Fruit fly (Drosophila melanogaster) whole organism, embryonic: Measurements from ENCODE around the gene Invadolysin.

ENCODE experiments used
- CG10147 ChIP-seq: fragments of 200-800 bp; sonication (Bioruptor generic); optimal IDR thresholded peaks from 2 replicates; lab custom pipeline; 2019; ENCODE audit warnings: missing biosample characterization, mild to moderate bottlenecking, missing genetic modification characterization, moderate library complexity
- CG10267 ChIP-seq: fragments of 200-800 bp; sonication (Bioruptor generic); optimal IDR thresholded peaks from 2 replicates; lab custom pipeline; 2018; ENCODE audit warnings: missing biosample characterization, mild to moderate bottlenecking, missing genetic modification characterization, moderate library complexity
- CG10431 ChIP-seq: fragments of 200-800 bp; sonication (Bioruptor generic); optimal IDR thresholded peaks from 3 replicates; lab custom pipeline; 2018; ENCODE audit warnings: missing biosample characterization, mild to moderate bottlenecking, missing genetic modification characterization
- CG11085 ChIP-seq: fragments of 200-800 bp; sonication (Bioruptor generic); IDR thresholded peaks from 2 replicates; pipeline ENCODE4 v1.3.6; 2022; ENCODE audit warnings: missing biosample characterization, missing genetic modification characterization
- CG11695 ChIP-seq: fragments of 200-800 bp; sonication (Bioruptor generic); IDR thresholded peaks from 3 replicates; pipeline ENCODE4 v1.3.6; 2022; ENCODE audit warnings: missing biosample characterization, missing genetic modification characterization
- CG12104 ChIP-seq: fragments of 200-800 bp; sonication (Bioruptor generic); optimal IDR thresholded peaks from 3 replicates; lab custom pipeline; 2016; ENCODE audit warnings: missing biosample characterization, missing genetic modification characterization
- CG12155 ChIP-seq: fragments of 200-800 bp; sonication (Bioruptor generic); optimal IDR thresholded peaks from 3 replicates; lab custom pipeline; 2016; ENCODE audit warnings: missing biosample characterization, missing genetic modification characterization
- CG15601 ChIP-seq: fragments of 200-800 bp; sonication (Bioruptor generic); optimal IDR thresholded peaks from 3 replicates; lab custom pipeline; 2019; ENCODE audit warnings: missing biosample characterization, mild to moderate bottlenecking, missing genetic modification characterization, moderate library complexity
- CG18476 ChIP-seq: fragments of 200-800 bp; sonication (Bioruptor generic); optimal IDR thresholded peaks from 2 replicates; lab custom pipeline; 2016; ENCODE audit warnings: missing biosample characterization, mild to moderate bottlenecking, missing genetic modification characterization
- CG2712 ChIP-seq: fragments of 200-800 bp; optimal IDR thresholded peaks from 3 replicates; lab custom pipeline; 2019; ENCODE audit warnings: missing biosample characterization, mild to moderate bottlenecking, missing genetic modification characterization, moderate library complexity
- CG33557 ChIP-seq: fragments of 200-800 bp; sonication (Bioruptor generic); optimal IDR thresholded peaks from 2 replicates; lab custom pipeline; 2019; ENCODE audit warnings: missing biosample characterization, mild to moderate bottlenecking, missing genetic modification characterization, moderate library complexity
- CG4730 ChIP-seq: fragments of 200-800 bp; sonication (Bioruptor generic); IDR thresholded peaks from 2 replicates; pipeline ENCODE4 v1.3.6; 2022; ENCODE audit warnings: missing biosample characterization, missing genetic modification characterization
- CG6254 ChIP-seq: fragments of 200-800 bp; sonication (Bioruptor generic); optimal IDR thresholded peaks from 3 replicates; lab custom pipeline; 2017; ENCODE audit warnings: mild to moderate bottlenecking, missing biosample characterization, missing genetic modification reagents, missing genetic modification characterization
- CG6272 ChIP-seq: fragments of 200-800 bp; sonication (Bioruptor generic); IDR thresholded peaks from 2 replicates; pipeline ENCODE4 v1.3.6; 2022; ENCODE audit warnings: missing biosample characterization, missing genetic modification characterization
- CG6654 ChIP-seq: fragments of 200-800 bp; sonication (Bioruptor generic); optimal IDR thresholded peaks from 2 replicates; lab custom pipeline; 2017; ENCODE audit warnings: missing biosample characterization, mild to moderate bottlenecking, missing genetic modification characterization
- CG7786 ChIP-seq: fragments of 200-800 bp; sonication (Bioruptor generic); optimal IDR thresholded peaks from 2 replicates; lab custom pipeline; 2016; ENCODE audit warnings: missing biosample characterization, missing genetic modification characterization
- CG7928 ChIP-seq: fragments of 200-800 bp; sonication (Bioruptor generic); optimal IDR thresholded peaks from 2 replicates; lab custom pipeline; 2017; ENCODE audit warnings: missing biosample characterization, mild to moderate bottlenecking, missing genetic modification characterization
- CG8089 ChIP-seq: fragments of 200-800 bp; sonication (Bioruptor generic); optimal IDR thresholded peaks from 3 replicates; lab custom pipeline; 2016; ENCODE audit warnings: missing biosample characterization, missing genetic modification characterization
- CTCF ChIP-seq: fragments of 200-800 bp; sonication (Bioruptor generic); optimal IDR thresholded peaks from 2 replicates; lab custom pipeline; 2017; ENCODE audit warnings: missing biosample characterization, mild to moderate bottlenecking, missing genetic modification characterization, moderate library complexity
- Deaf1 ChIP-seq: fragments of 200-800 bp; optimal IDR thresholded peaks from 3 replicates; lab custom pipeline; 2019; ENCODE audit warnings: missing biosample characterization, mild to moderate bottlenecking, missing genetic modification characterization, moderate library complexity
- Dek ChIP-seq: fragments of 200-800 bp; sonication (Bioruptor generic); optimal IDR thresholded peaks from 3 replicates; lab custom pipeline; 2019; ENCODE audit warnings: missing biosample characterization, mild to moderate bottlenecking, missing genetic modification characterization, moderate library complexity
- HLHmδ ChIP-seq: fragments of 200-800 bp; sonication (Bioruptor generic); optimal IDR thresholded peaks from 2 replicates; lab custom pipeline; 2018; ENCODE audit warnings: missing biosample characterization, mild to moderate bottlenecking, missing genetic modification characterization, moderate library complexity
- Hsf ChIP-seq: fragments of 200-800 bp; sonication (Bioruptor generic); optimal IDR thresholded peaks from 3 replicates; lab custom pipeline; 2016; ENCODE audit warnings: missing biosample characterization, missing genetic modification characterization
- Kr ChIP-seq: fragments of 200-800 bp; sonication (Bioruptor generic); optimal IDR thresholded peaks from 2 replicates; lab custom pipeline; 2017; ENCODE audit warnings: missing biosample characterization, mild to moderate bottlenecking, missing genetic modification characterization
- Pdp1 ChIP-seq, 2 experiments: fragments of 200-800 bp; sonication (Bioruptor generic); optimal IDR thresholded peaks; 3 replicates each; lab custom pipeline; 2016; ENCODE audit warnings: missing biosample characterization in 2 of 2, missing genetic modification characterization in 2 of 2, mild to moderate bottlenecking in 1 of 2, moderate library complexity in 1 of 2
- Scr ChIP-seq: fragments of 200-800 bp; sonication (Bioruptor generic); IDR thresholded peaks from 2 replicates; pipeline ENCODE4 v1.3.6; 2022; ENCODE audit warnings: missing biosample characterization, missing genetic modification characterization; ENCODE audit not compliant: partially characterized antibody
- Side ChIP-seq: fragments of 200-800 bp; sonication (Bioruptor generic); optimal IDR thresholded peaks from 2 replicates; lab custom pipeline; 2016; ENCODE audit warnings: missing biosample characterization, missing genetic modification characterization
- Trl ChIP-seq, 3 experiments: fragments of >200 bp in 2 of 3; fragments of 200-800 bp in 1 of 3; sonication (Bioruptor generic) in 1 of 3; optimal IDR thresholded peaks; 2 replicates in 1 of 3; 3 replicates in 2 of 3; lab custom pipeline; 2016 to 2017; ENCODE audit warnings: missing biosample characterization in 1 of 3, missing genetic modification characterization in 1 of 3
- ap ChIP-seq: fragments of 200-800 bp; sonication (Bioruptor generic); IDR thresholded peaks from 2 replicates; pipeline ENCODE4 v1.3.6; 2022; ENCODE audit warnings: missing biosample characterization, missing genetic modification characterization
- ara ChIP-seq: fragments of 200-800 bp; sonication (Bioruptor generic); IDR thresholded peaks from 2 replicates; pipeline ENCODE4 v1.3.6; 2022; ENCODE audit warnings: missing biosample characterization, missing genetic modification characterization
- ato ChIP-seq: fragments of 200-800 bp; sonication (Bioruptor generic); IDR thresholded peaks from 2 replicates; pipeline ENCODE4 v1.3.6; 2022; ENCODE audit warnings: missing biosample characterization, missing genetic modification characterization; ENCODE audit not compliant: partially characterized antibody
- crc ChIP-seq: fragments of 200-800 bp; sonication (Bioruptor generic); optimal IDR thresholded peaks from 2 replicates; lab custom pipeline; 2016; ENCODE audit warnings: missing biosample characterization, missing genetic modification characterization
- croc ChIP-seq: fragments of 200-800 bp; sonication (Bioruptor generic); conservative IDR thresholded peaks from 3 replicates; pipeline ENCODE4 v1.3.6; 2022; ENCODE audit warnings: missing biosample characterization, missing genetic modification characterization
- gfzf ChIP-seq: fragments of 200-800 bp; sonication (Bioruptor generic); optimal IDR thresholded peaks from 2 replicates; lab custom pipeline; 2016; ENCODE audit warnings: missing biosample characterization, mild to moderate bottlenecking, missing genetic modification characterization, moderate library complexity
- lola ChIP-seq, 3 experiments: fragments of >200 bp in 2 of 3; fragments of 200-800 bp in 1 of 3; sonication (Bioruptor generic) in 1 of 3; optimal IDR thresholded peaks; 2 replicates each; lab custom pipeline; 2017 to 2019; ENCODE audit warnings: missing biosample characterization in 3 of 3, missing genetic modification characterization in 3 of 3, mild to moderate bottlenecking in 1 of 3, moderate library complexity in 1 of 3
- oc ChIP-seq: fragments of 200-800 bp; sonication (Bioruptor generic); optimal IDR thresholded peaks from 2 replicates; lab custom pipeline; 2018; ENCODE audit warnings: missing biosample characterization, mild to moderate bottlenecking, missing genetic modification characterization, moderate library complexity
- pnt ChIP-seq: fragments of 200-800 bp; sonication (Bioruptor generic); optimal IDR thresholded peaks from 3 replicates; lab custom pipeline; 2016; ENCODE audit warnings: missing biosample characterization, missing genetic modification characterization
- pros ChIP-seq: fragments of 200-800 bp; sonication (Bioruptor generic); optimal IDR thresholded peaks from 3 replicates; lab custom pipeline; 2019; ENCODE audit warnings: missing biosample characterization, mild to moderate bottlenecking, missing genetic modification characterization, moderate library complexity
- psq ChIP-seq: fragments of 200-800 bp; sonication (Bioruptor generic); optimal IDR thresholded peaks from 2 replicates; lab custom pipeline; 2017; ENCODE audit warnings: missing biosample characterization, missing genetic modification characterization
- ranshi ChIP-seq: fragments of 200-800 bp; sonication (Bioruptor generic); IDR thresholded peaks from 2 replicates; pipeline ENCODE4 v1.3.6; 2022; ENCODE audit warnings: missing biosample characterization, missing genetic modification characterization
- run ChIP-seq: fragments of 200-800 bp; sonication (Bioruptor generic); optimal IDR thresholded peaks from 3 replicates; lab custom pipeline; 2018; ENCODE audit warnings: missing biosample characterization, mild to moderate bottlenecking, missing genetic modification characterization
- schlank ChIP-seq: fragments of 200-800 bp; sonication (Bioruptor generic); optimal IDR thresholded peaks from 2 replicates; lab custom pipeline; 2018; ENCODE audit warnings: missing biosample characterization, mild to moderate bottlenecking, missing genetic modification characterization
- sd ChIP-seq: fragments of 200-800 bp; sonication (Bioruptor generic); optimal IDR thresholded peaks from 3 replicates; lab custom pipeline; 2018; ENCODE audit warnings: missing biosample characterization, mild to moderate bottlenecking, missing genetic modification characterization, moderate library complexity
- sob ChIP-seq: fragments of 200-800 bp; sonication (Bioruptor generic); IDR thresholded peaks from 2 replicates; pipeline ENCODE4 v1.3.6; 2022; ENCODE audit warnings: missing biosample characterization, missing genetic modification characterization
- sqz ChIP-seq: fragments of 200-800 bp; sonication (Bioruptor generic); optimal IDR thresholded peaks from 3 replicates; lab custom pipeline; 2018; ENCODE audit warnings: missing biosample characterization, mild to moderate bottlenecking, missing genetic modification characterization
- sr ChIP-seq: fragments of 200-800 bp; sonication (Bioruptor generic); IDR thresholded peaks from 3 replicates; pipeline ENCODE4 v1.3.6; 2022; ENCODE audit warnings: missing biosample characterization, missing genetic modification characterization
- tll ChIP-seq, 2 experiments: fragments of 200-800 bp in 1 of 2; fragments of >200 bp in 1 of 2; sonication (Bioruptor generic) in 1 of 2; optimal IDR thresholded peaks; 2 replicates each; lab custom pipeline; 2017 to 2019; ENCODE audit warnings: missing biosample characterization in 2 of 2, missing genetic modification characterization in 2 of 2, mild to moderate bottlenecking in 1 of 2, moderate library complexity in 1 of 2
- vnd ChIP-seq: fragments of 200-800 bp; sonication (Bioruptor generic); IDR thresholded peaks from 3 replicates; pipeline ENCODE4 v1.3.6; 2022; ENCODE audit warnings: missing biosample characterization, missing genetic modification characterization; ENCODE audit not compliant: partially characterized antibody
- vvl ChIP-seq: fragments of 200-800 bp; sonication (Bioruptor generic); IDR thresholded peaks from 2 replicates; pipeline ENCODE4 v1.3.6; 2022; ENCODE audit warnings: missing biosample characterization, missing genetic modification characterization

The Invadolysin gene

dm6 chr3R:10124764-10125163 lies 19.7 kb upstream of the Invadolysin start (continued):
- TF ChIP-seq HLHmδ (GFP tag; lab: Kevin White, UChicago) (peak; percentile 19), CG10431 (GFP tag; lab: Kevin White, UChicago) (peak; percentile 53), CG6654 (no peak), CG18476 (GFP tag; lab: Kevin White, UChicago) (no peak), ato (GFP tag; lab: Robert Waterston, UW) (no peak), pnt (GFP tag; lab: Kevin White, UChicago) (no peak), sqz (GFP tag; lab: Kevin White, UChicago) (peak; percentile 49), CTCF (GFP tag; lab: Kevin White, UChicago) (peak; percentile 88), CG6254 (GFP tag; lab: Kevin White, UChicago) (peak; percentile 26), psq (GFP tag; lab: Kevin White, UChicago) (no peak), Dek (tag; lab: Kevin White, UChicago) (no peak), crc (GFP tag; lab: Kevin White, UChicago) (no peak), CG33557 (GFP tag; lab: Kevin White, UChicago) (peak; percentile 48), CG12155 (no peak), CG8089 (GFP tag; lab: Kevin White, UChicago) (no peak), sd (tag; lab: Kevin White, UChicago) (peak; percentile 84), CG12104 (GFP tag; lab: Kevin White, UChicago) (no peak), Deaf1 (tag; lab: Kevin White, UChicago) (no peak), Pdp1 (GFP tag; optimal IDR thresholded peaks at IDR 0.05; lab: Kevin White, UChicago) (no peak)

dm6 chr3R:10125477-10125876 lies 19.0 kb upstream of the Invadolysin start, which contains the start of gene knk:
TSS of gene knk (minus strand) at chr3R:10125664.
- TF ChIP-seq Side (no peak), CG33557 (GFP tag; lab: Kevin White, UChicago) (no peak), schlank (tag; lab: Kevin White, UChicago) (no peak), pros (GFP tag; lab: Kevin White, UChicago) (peak; percentile 99), tll (GFP tag; optimal IDR thresholded peaks at IDR 0.05; lab: Kevin White, UChicago) (no peak), CG11085 (GFP tag; lab: Robert Waterston, UW) (no peak), CG4730 (no peak), gfzf (GFP tag; lab: Kevin White, UChicago) (no peak), ara (GFP tag; lab: Robert Waterston, UW) (0 out of 2 replicates have a peak, but pooled peaks have one; percentile 24), CG11695 (GFP tag; lab: Robert Waterston, UW) (no peak), CG10267 (no peak), sr (GFP tag; lab: Robert Waterston, UW) (0 out of 3 replicates have a peak, but pooled peaks have one; percentile 22), croc (GFP tag; lab: Robert Waterston, UW) (no peak), CG2712 (tag; lab: Kevin White, UChicago) (peak; percentile 25), CG15601 (tag; lab: Kevin White, UChicago) (no peak), vnd (GFP tag; lab: Robert Waterston, UW) (no peak), CG6272 (GFP tag; lab: Robert Waterston, UW) (no peak), Kr (GFP tag; lab: Kevin White, UChicago) (no peak), vvl (GFP tag; lab: Robert Waterston, UW) (peak; percentile 78), sqz (GFP tag; lab: Kevin White, UChicago) (peak; percentile 39), sob (GFP tag; lab: Robert Waterston, UW) (0 out of 2 replicates have a peak, but pooled peaks have one; percentile 31), lola (GFP tag; optimal IDR thresholded peaks at IDR 0.05; lab: Kevin White, UChicago) (no peak), ap (GFP tag; lab: Robert Waterston, UW) (no peak), CG10147 (GFP tag; lab: Kevin White, UChicago) (no peak), CG7786 (GFP tag; lab: Kevin White, UChicago) (no peak), run (tag; lab: Kevin White, UChicago) (no peak), CG7928 (GFP tag; lab: Kevin White, UChicago) (no peak), Deaf1 (tag; lab: Kevin White, UChicago) (no peak), ranshi (GFP tag; lab: Robert Waterston, UW) (no peak), Hsf (no peak), Trl (optimal IDR thresholded peaks at IDR 0.05; lab: Kevin White, UChicago) (peak; percentile 24 to 46), Trl (GFP tag; optimal IDR thresholded peaks at IDR 0.05; lab: Kevin White, UChicago) (no peak), oc (tag; lab: Kevin White, UChicago) (peak; percentile 63), Scr (0 out of 2 replicates have a peak, but pooled peaks have one; percentile 17)
